Worm (Caenorhabditis elegans) whole organism, young adult: ENCODE results near the gene srg-41.

Source experiments
- C06A6.2 ChIP-seq: fragments of 200-800 bp; sonication (Bioruptor generic); conservative IDR thresholded peaks from 2 replicates; pipeline ENCODE4 v1.3.6; 2022; ENCODE audit warnings: missing genetic modification characterization, missing compliant biosample characterization
- C17E4.6 ChIP-seq: fragments of 200-800 bp; sonication (Bioruptor generic); IDR thresholded peaks from 2 replicates; pipeline ENCODE4 v1.3.6; 2022; ENCODE audit warnings: missing genetic modification reagents, missing genetic modification characterization, missing compliant biosample characterization
- D2030.7 ChIP-seq: fragments of 200-800 bp; sonication (Bioruptor generic); IDR thresholded peaks from 2 replicates; pipeline ENCODE4 v1.3.6; 2022; ENCODE audit warnings: missing genetic modification reagents, missing genetic modification characterization, missing compliant biosample characterization
- F10E7.11 ChIP-seq: sonication (generic microtip); optimal IDR thresholded peaks from 2 replicates; lab custom pipeline; 2017; ENCODE audit warnings: mild to moderate bottlenecking, missing genetic modification characterization, moderate library complexity, missing compliant biosample characterization
- F23B12.7 ChIP-seq: sonication (generic microtip); optimal IDR thresholded peaks from 2 replicates; lab custom pipeline; 2017; ENCODE audit warnings: missing genetic modification characterization, mild to moderate bottlenecking, missing compliant biosample characterization, antibody characterized with exemption, moderate library complexity; ENCODE audit not compliant: insufficient read depth
- F37B4.10 ChIP-seq: fragments of 200-800 bp; sonication (Bioruptor generic); IDR thresholded peaks from 2 replicates; pipeline ENCODE4 v1.3.6; 2022; ENCODE audit warnings: missing genetic modification characterization, missing compliant biosample characterization
- F49E8.2 ChIP-seq: sonication (generic microtip); optimal IDR thresholded peaks from 3 replicates; lab custom pipeline; 2017; ENCODE audit warnings: missing genetic modification characterization, mild to moderate bottlenecking, missing compliant biosample characterization, antibody characterized with exemption, moderate library complexity; ENCODE audit not compliant: insufficient read depth
- F52B5.7 ChIP-seq: sonication (generic microtip); optimal IDR thresholded peaks from 2 replicates; lab custom pipeline; 2016; ENCODE audit warnings: mild to moderate bottlenecking, missing genetic modification characterization, missing compliant biosample characterization
- F55B11.4 ChIP-seq: sonication (generic microtip); optimal IDR thresholded peaks from 2 replicates; lab custom pipeline; 2016; ENCODE audit warnings: missing compliant biosample characterization, missing genetic modification characterization, borderline replicate concordance; ENCODE audit not compliant: insufficient read depth
- K12H6.12 ChIP-seq: fragments of 200-800 bp; sonication (Bioruptor generic); optimal IDR thresholded peaks from 2 replicates; lab custom pipeline; 2018; ENCODE audit warnings: mild to moderate bottlenecking, missing genetic modification characterization, missing compliant biosample characterization
- T26A5.8 ChIP-seq: sonication (generic microtip); optimal IDR thresholded peaks from 2 replicates; lab custom pipeline; 2016; ENCODE audit warnings: missing genetic modification characterization, missing compliant biosample characterization
- Y53G8AR.9 ChIP-seq: fragments of 200-800 bp; sonication (Bioruptor generic); conservative IDR thresholded peaks from 2 replicates; pipeline ENCODE4 v1.3.6; 2022; ENCODE audit warnings: missing genetic modification reagents, missing genetic modification characterization, missing compliant biosample characterization
- Y67H2A.10 ChIP-seq: fragments of 200-800 bp; sonication (Bioruptor generic); conservative IDR thresholded peaks from 2 replicates; pipeline ENCODE4 v1.3.6; 2022; ENCODE audit warnings: missing genetic modification reagents, missing genetic modification characterization, missing compliant biosample characterization
- ama-1 ChIP-seq, 3 experiments: fragments of 150-350 bp in 1 of 3; sonication (generic microtip) in 2 of 3; optimal IDR thresholded peaks; 2 replicates each; lab custom pipeline; 2014 to 2018; ENCODE audit warnings: missing biosample characterization in 2 of 3, missing genetic modification characterization in 2 of 3, missing genetic modification reagents in 2 of 3
- cebp-1 ChIP-seq, 2 experiments: fragments of 200-800 bp in 1 of 2; sonication (Bioruptor generic) in 1 of 2; sonication (generic microtip) in 1 of 2; IDR thresholded peaks in 1 of 2; optimal IDR thresholded peaks in 1 of 2; 2 replicates each; pipeline versions ENCODE4 v1.3.6 to Lab custom; 2017 to 2022; ENCODE audit warnings: missing compliant biosample characterization in 2 of 2, missing genetic modification characterization in 2 of 2, mild to moderate bottlenecking in 1 of 2, missing genetic modification reagents in 1 of 2, moderate library complexity in 1 of 2
- ceh-27 ChIP-seq: fragments of 200-800 bp; sonication (Bioruptor generic); optimal IDR thresholded peaks from 2 replicates; lab custom pipeline; 2018; ENCODE audit warnings: mild to moderate bottlenecking, missing genetic modification characterization, moderate library complexity, missing compliant biosample characterization
- ceh-40 ChIP-seq: fragments of 200-800 bp; sonication (Bioruptor generic); IDR thresholded peaks from 2 replicates; pipeline ENCODE4 v1.3.6; 2022; ENCODE audit warnings: missing genetic modification characterization, missing compliant biosample characterization
- ceh-79 ChIP-seq: sonication (generic microtip); optimal IDR thresholded peaks from 2 replicates; lab custom pipeline; 2017; ENCODE audit warnings: mild to moderate bottlenecking, missing genetic modification characterization, missing compliant biosample characterization
- egl-18 ChIP-seq: fragments of 200-800 bp; sonication (Bioruptor generic); IDR thresholded peaks from 2 replicates; pipeline ENCODE4 v1.3.6; 2022; ENCODE audit warnings: missing genetic modification reagents, missing genetic modification characterization, missing compliant biosample characterization
- egl-44 ChIP-seq: fragments of 200-800 bp; sonication (Bioruptor generic); IDR thresholded peaks from 2 replicates; pipeline ENCODE4 v1.3.6; 2022; ENCODE audit warnings: missing genetic modification reagents, missing genetic modification characterization, missing compliant biosample characterization
- ekl-4 ChIP-seq: fragments of 200-800 bp; sonication (Bioruptor generic); IDR thresholded peaks from 2 replicates; pipeline ENCODE4 v1.3.6; 2022; ENCODE audit warnings: missing genetic modification reagents, missing genetic modification characterization, missing compliant biosample characterization
- hmg-1.2 ChIP-seq: fragments of 200-800 bp; sonication (Bioruptor generic); IDR thresholded peaks from 2 replicates; pipeline ENCODE4 v1.3.6; 2022; ENCODE audit warnings: missing genetic modification reagents, missing genetic modification characterization, missing compliant biosample characterization
- let-526 ChIP-seq: fragments of 200-800 bp; sonication (Bioruptor generic); IDR thresholded peaks from 2 replicates; pipeline ENCODE4 v1.3.6; 2022; ENCODE audit warnings: missing genetic modification reagents, missing genetic modification characterization, missing compliant biosample characterization
- let-607 ChIP-seq, 2 experiments: fragments of 200-800 bp in 1 of 2; sonication (Bioruptor generic) in 1 of 2; sonication (generic microtip) in 1 of 2; optimal IDR thresholded peaks; 2 replicates each; lab custom pipeline; 2016 to 2018; ENCODE audit warnings: mild to moderate bottlenecking in 2 of 2, missing compliant biosample characterization in 2 of 2, missing genetic modification characterization in 2 of 2, moderate library complexity in 2 of 2, missing genotype in 1 of 2
- madf-6 ChIP-seq: fragments of 200-800 bp; sonication (Bioruptor generic); IDR thresholded peaks from 2 replicates; pipeline ENCODE4 v1.3.6; 2022; ENCODE audit warnings: missing genetic modification reagents, missing genetic modification characterization, missing compliant biosample characterization
- mes-4 ChIP-seq: sonication (generic microtip); optimal IDR thresholded peaks from 2 replicates; lab custom pipeline; 2016; ENCODE audit warnings: missing genotype, missing genetic modification characterization, missing compliant biosample characterization
- nfya-2 ChIP-seq: fragments of 200-800 bp; sonication (Bioruptor generic); IDR thresholded peaks from 2 replicates; pipeline ENCODE4 v1.3.6; 2022; ENCODE audit warnings: missing genetic modification reagents, missing genetic modification characterization, missing compliant biosample characterization
- nhr-120 ChIP-seq: fragments of 200-800 bp; sonication (Bioruptor generic); IDR thresholded peaks from 2 replicates; pipeline ENCODE4 v1.3.6; 2022; ENCODE audit warnings: missing genetic modification characterization, missing compliant biosample characterization
- nhr-179 ChIP-seq: sonication (generic microtip); optimal IDR thresholded peaks from 2 replicates; lab custom pipeline; 2016; ENCODE audit warnings: mild to moderate bottlenecking, missing genetic modification characterization, missing compliant biosample characterization
- pbrm-1 ChIP-seq: fragments of 200-800 bp; sonication (Bioruptor generic); IDR thresholded peaks from 2 replicates; pipeline ENCODE4 v1.3.6; 2022; ENCODE audit warnings: missing genetic modification reagents, missing genetic modification characterization, missing compliant biosample characterization
- snpc-3.4 ChIP-seq: sonication (generic microtip); optimal IDR thresholded peaks from 2 replicates; lab custom pipeline; 2017; ENCODE audit warnings: missing genetic modification characterization, mild to moderate bottlenecking, missing compliant biosample characterization, antibody characterized with exemption, moderate library complexity, missing genotype, missing genetic modification reagents
- snpc-4 ChIP-seq, 5 experiments: fragments of 150-350 bp in 1 of 5; sonication (generic microtip) in 4 of 5; optimal IDR thresholded peaks; 2 replicates each; lab custom pipeline; 2014 to 2018; ENCODE audit warnings: missing genetic modification characterization in 5 of 5, missing biosample characterization in 3 of 5, antibody characterized with exemption in 2 of 5, mild to moderate bottlenecking in 2 of 5, missing compliant biosample characterization in 2 of 5, missing genotype in 2 of 5, moderate library complexity in 2 of 5, missing genetic modification reagents in 1 of 5
- unc-130 ChIP-seq: sonication (generic microtip); optimal IDR thresholded peaks from 2 replicates; lab custom pipeline; 2016; ENCODE audit warnings: missing genetic modification reagents, missing genetic modification characterization, missing compliant biosample characterization
- ztf-22 ChIP-seq: fragments of 200-800 bp; sonication (Bioruptor generic); optimal IDR thresholded peaks from 2 replicates; lab custom pipeline; 2018; ENCODE audit warnings: mild to moderate bottlenecking, missing genetic modification characterization, moderate library complexity, missing compliant biosample characterization
- ztf-6 ChIP-seq: fragments of 200-800 bp; sonication (Bioruptor generic); IDR thresholded peaks from 2 replicates; pipeline ENCODE4 v1.3.6; 2022; ENCODE audit warnings: missing genetic modification reagents, missing genetic modification characterization, missing compliant biosample characterization

srg-41 gene

DNA sequence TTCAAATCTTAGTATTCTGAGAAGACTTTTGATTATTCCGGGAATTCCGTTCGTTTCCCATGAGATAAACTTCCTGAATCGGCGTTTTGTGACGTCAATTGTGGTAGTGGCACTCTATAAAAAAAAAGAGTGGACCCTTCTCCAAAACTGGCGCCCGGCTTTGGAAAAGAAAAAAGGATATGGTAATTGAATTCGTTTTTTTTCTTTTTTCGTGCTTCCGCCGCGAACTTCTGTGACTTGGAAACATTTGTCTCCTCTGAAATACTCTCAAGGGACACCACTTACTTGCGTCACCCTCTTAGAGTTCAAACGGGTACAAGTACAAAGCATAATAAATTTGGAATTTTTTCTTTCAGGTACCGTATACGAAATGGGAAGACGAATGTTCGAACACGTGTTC, 11.0 kb upstream of the srg-41 start:
- no peak for TF ChIP-seq egl-18 (GFP tag; lab: Robert Waterston, UW)
- TF ChIP-seq ceh-27 (GFP tag; lab: Kevin White, UChicago) = no peak
- TF ChIP-seq ekl-4 (GFP tag; lab: Robert Waterston, UW) = no peak
- TF ChIP-seq C17E4.6 (GFP tag; lab: Robert Waterston, UW) = no peak
- no peak for TF ChIP-seq Y67H2A.10 (GFP tag; lab: Robert Waterston, UW)

DNA sequence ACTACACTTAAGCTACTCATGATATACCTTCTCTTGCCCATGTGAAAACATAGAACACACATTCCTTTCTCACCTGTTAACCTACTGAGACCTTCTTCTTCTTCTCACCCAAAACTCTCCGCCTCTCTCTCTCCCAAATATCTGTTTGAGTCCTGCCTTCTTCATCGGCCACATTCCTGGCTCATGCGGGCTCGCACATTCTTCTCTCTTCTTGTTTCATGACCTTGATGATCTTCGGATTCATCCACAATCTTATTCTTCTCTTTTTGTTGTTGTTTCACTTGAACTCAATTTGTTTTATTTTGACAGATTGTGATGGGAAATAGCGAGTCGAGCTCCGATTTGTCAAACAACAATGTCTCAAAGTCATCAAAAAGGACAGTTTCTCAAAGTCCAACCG, 10.2 kb upstream of the srg-41 start, which contains the start of gene T19C4.5:
T19C4.5 (plus strand) TSS at position 308 of the 400 bp plus-strand sequence.
- TF ChIP-seq ztf-22 (GFP tag; lab: Kevin White, UChicago) = no peak
- no peak for TF ChIP-seq let-607 (tag; optimal IDR thresholded peaks at IDR 0.05; lab: Kevin White, UChicago)
- TF ChIP-seq ceh-40 (GFP tag; lab: Robert Waterston, UW) = no peak
- no peak for TF ChIP-seq F52B5.7
- no peak for TF ChIP-seq ama-1 (optimal IDR thresholded peaks at IDR 0.05; lab: Kevin White, UChicago)
- TF ChIP-seq ama-1 (GFP tag; optimal IDR thresholded peaks at IDR 0.05; lab: Kevin White, UChicago) = no peak
- TF ChIP-seq F49E8.2 (tag; lab: Kevin White, UChicago) = no peak
- TF ChIP-seq nhr-120 = no peak
- no peak for TF ChIP-seq C17E4.6 (GFP tag; lab: Robert Waterston, UW)
- TF ChIP-seq egl-44 = no peak
- no peak for TF ChIP-seq C06A6.2 (GFP tag; lab: Robert Waterston, UW)
- TF ChIP-seq hmg-1.2 (GFP tag; lab: Robert Waterston, UW) = no peak
- no peak for TF ChIP-seq let-526 (GFP tag; lab: Robert Waterston, UW)
- no peak for TF ChIP-seq snpc-3.4 (tag; lab: Kevin White, UChicago)
- no peak for TF ChIP-seq K12H6.12 (tag; lab: Kevin White, UChicago)
- no peak for TF ChIP-seq F10E7.11 (tag; lab: Kevin White, UChicago)
- no peak for TF ChIP-seq T26A5.8 (tag; lab: Kevin White, UChicago)

DNA sequence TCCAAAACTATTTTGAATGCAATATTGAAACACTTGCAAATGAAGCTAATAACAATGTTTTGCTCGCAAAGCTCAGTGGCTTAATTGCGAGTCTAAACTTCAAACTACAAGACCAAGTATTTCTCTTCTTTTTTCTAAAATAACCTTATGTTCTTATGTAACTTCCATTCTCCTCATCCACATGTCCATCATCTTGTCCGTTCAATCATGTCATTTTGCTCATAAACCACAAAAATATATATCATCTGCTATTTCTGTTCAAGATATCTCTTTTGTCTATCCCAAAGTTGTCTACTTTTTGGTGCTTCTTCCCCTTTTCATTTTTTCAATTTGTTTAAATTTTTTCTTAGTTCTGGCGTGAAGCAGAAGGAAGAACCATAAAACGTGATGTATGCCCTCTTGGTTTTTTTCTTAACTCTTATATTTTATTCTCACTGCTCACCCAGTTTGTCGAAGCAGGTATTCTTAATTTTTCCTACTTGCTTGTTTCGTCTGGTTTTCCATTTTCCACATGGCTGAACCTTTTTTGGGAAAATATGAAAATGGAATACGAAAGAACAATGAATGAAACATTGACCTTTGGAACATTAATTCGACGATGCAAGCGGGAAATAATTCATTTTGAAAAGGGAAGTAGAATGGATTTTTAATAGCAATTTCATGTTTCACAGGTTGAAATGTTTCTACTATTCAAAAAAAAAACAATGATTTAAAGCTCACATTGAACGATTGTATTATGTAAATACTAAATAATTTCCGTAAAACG, 9.1 kb upstream of the srg-41 start:
- TF ChIP-seq ceh-79 (tag; lab: Kevin White, UChicago) (no peak), F23B12.7 (tag; lab: Kevin White, UChicago) (no peak), unc-130 (no peak), cebp-1 (GFP tag; IDR thresholded peaks at IDR 0.05; lab: Robert Waterston, UW) (no peak), cebp-1 (tag; optimal IDR thresholded peaks at IDR 0.05; lab: Kevin White, UChicago) (no peak), snpc-4 (GFP tag; optimal IDR thresholded peaks at IDR 0.05; lab: Kevin White, UChicago) (no peak), snpc-4 (tag; optimal IDR thresholded peaks at IDR 0.05; lab: Kevin White, UChicago) (no peak), madf-6 (GFP tag; lab: Robert Waterston, UW) (no peak), egl-44 (no peak), nfya-2 (GFP tag; lab: Robert Waterston, UW) (no peak), mes-4 (tag; lab: Kevin White, UChicago) (no peak), F37B4.10 (no peak), pbrm-1 (GFP tag; lab: Robert Waterston, UW) (no peak), ztf-6 (GFP tag; lab: Robert Waterston, UW) (no peak), nhr-179 (tag; lab: Kevin White, UChicago) (no peak), Y53G8AR.9 (no peak), D2030.7 (GFP tag; lab: Robert Waterston, UW) (no peak), F55B11.4 (no peak), ekl-4 (GFP tag; lab: Robert Waterston, UW) (no peak)
- TF ChIP-seq, all 124 proteins: peak for 0
